Fruit fly (Drosophila melanogaster): ENCODE measurements around the gene Prosbeta3.

Prosbeta3 gene

DNA sequence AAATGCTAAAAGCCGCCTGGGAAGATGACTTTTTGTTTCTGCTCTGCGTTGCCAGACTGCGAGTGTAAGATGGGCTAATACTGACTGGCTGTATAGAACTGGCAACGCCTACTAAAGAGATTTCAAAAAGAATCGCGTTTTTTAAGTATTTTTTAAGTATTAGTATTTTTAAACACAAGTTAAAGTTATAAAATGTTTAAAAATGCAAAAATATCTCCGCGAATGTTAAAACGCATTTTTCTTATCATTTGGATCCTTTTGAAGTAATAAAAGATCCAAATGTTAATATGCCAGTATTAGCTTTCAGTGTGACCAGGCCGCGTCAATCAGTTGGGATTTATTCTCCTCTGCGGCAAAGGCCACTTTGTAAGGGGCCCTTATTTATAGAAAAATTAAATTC lies at the start of gene Prosbeta3, which contains the start of gene Iru:
Gene Prosbeta3, minus strand, starts transcription at position 98 of the 400 bp plus-strand sequence.
Gene Iru, plus strand, starts transcription at position 328 of the 400 bp plus-strand sequence.
- TF ChIP-seq sug (tag; optimal IDR thresholded peaks at IDR 0.05) (peak; percentile 35), wek (GFP tag; optimal IDR thresholded peaks at IDR 0.05) (no peak), ro (GFP tag; IDR thresholded peaks at IDR 0.05) (no peak), CG30020 (tag; optimal IDR thresholded peaks at IDR 0.05) (peak; percentile 47), lmd (GFP tag; IDR thresholded peaks at IDR 0.05) (no peak), CG14710 (tag; optimal IDR thresholded peaks at IDR 0.05) (peak; percentile 68), CG12391 (tag; optimal IDR thresholded peaks at IDR 0.05) (peak; percentile 12), CG2116 (GFP tag; optimal IDR thresholded peaks at IDR 0.05) (peak; percentile 27), CG13894 (tag; optimal IDR thresholded peaks at IDR 0.05) (peak; percentile 5), Stat92E (GFP tag; optimal IDR thresholded peaks at IDR 0.05) (peak in 1 of 3 experiments; percentile 13), Ets97D (GFP tag; optimal IDR thresholded peaks at IDR 0.05) (peak; percentile 45), nmo (GFP tag; optimal IDR thresholded peaks at IDR 0.05) (peak; percentile 66), CoRest (tag; optimal IDR thresholded peaks at IDR 0.05) (peak; percentile 38), CG3847 (GFP tag; IDR thresholded peaks at IDR 0.05) (peak; percentile 48; the same call in 1 of the 2 replicates), Sry-δ (GFP tag; optimal IDR thresholded peaks at IDR 0.05) (peak; percentile 24), ATbp (GFP tag; optimal IDR thresholded peaks at IDR 0.05) (no peak), CG10267 (tag; optimal IDR thresholded peaks at IDR 0.05) (peak; percentile 40), HmgZ (tag; optimal IDR thresholded peaks at IDR 0.05) (peak; percentile 59), nerfin-2 (GFP tag; IDR thresholded peaks at IDR 0.05; ENCODE audit: partially characterized antibody) (no peak), HLH3B (GFP tag; IDR thresholded peaks at IDR 0.05) (no peak), CG13287 (GFP tag; IDR thresholded peaks at IDR 0.05; ENCODE audit: partially characterized antibody) (no peak), pum (GFP tag; optimal IDR thresholded peaks at IDR 0.05) (no peak), Med (GFP tag) (peak; percentile 83), phol (tag; optimal IDR thresholded peaks at IDR 0.05) (peak; percentile 56), dpn (GFP tag; optimal IDR thresholded peaks at IDR 0.05) (peak in 1 of 2 experiments; percentile 1), lola (GFP tag; optimal IDR thresholded peaks at IDR 0.05) (no peak), Oaz (GFP tag; IDR thresholded peaks at IDR 0.05) (no peak), CG9437 (GFP tag; optimal IDR thresholded peaks at IDR 0.05) (no peak), CG1603 (tag; optimal IDR thresholded peaks at IDR 0.05) (peak; percentile 12), Pdp1 (GFP tag; optimal IDR thresholded peaks at IDR 0.05) (peak in 1 of 2 experiments; percentile 45), Ets65A (GFP tag) (peak; percentile 45), bab2 (GFP tag; optimal IDR thresholded peaks at IDR 0.05) (peak; percentile 32), Sin3A (optimal IDR thresholded peaks at IDR 0.05) (peak; percentile 90), ab (GFP tag; optimal IDR thresholded peaks at IDR 0.05) (no peak), unc-4 (GFP tag; IDR thresholded peaks at IDR 0.05; ENCODE audit: partially characterized antibody) (0 out of 2 replicates have a peak, but pooled peaks have one; percentile 28), Aef1 (GFP tag; IDR thresholded peaks at IDR 0.05) (no peak), Lhr (GFP tag; optimal IDR thresholded peaks at IDR 0.05) (peak; percentile 86), Myb (GFP tag; optimal IDR thresholded peaks at IDR 0.05) (peak; percentile 51), CG11696 (GFP tag; IDR thresholded peaks at IDR 0.05) (no peak), CG10366 (GFP tag; IDR thresholded peaks at IDR 0.05) (no peak), Elba2 (GFP tag; optimal IDR thresholded peaks at IDR 0.05) (peak; percentile 61), aop (GFP tag; IDR thresholded peaks at IDR 0.05) (no peak), grau (tag; optimal IDR thresholded peaks at IDR 0.05) (peak; percentile 8), CG12659 (GFP tag; optimal IDR thresholded peaks at IDR 0.05) (peak; percentile 81), Bteb2 (GFP tag; optimal IDR thresholded peaks at IDR 0.05) (no peak), CG33213 (GFP tag; optimal IDR thresholded peaks at IDR 0.05) (peak; percentile 61), tll (GFP tag; optimal IDR thresholded peaks at IDR 0.05) (peak in 1 of 2 experiments; percentile 85), CG15696 (tag; optimal IDR thresholded peaks at IDR 0.05) (no peak), Scr (GFP tag; IDR thresholded peaks at IDR 0.05; ENCODE audit: partially characterized antibody) (0 out of 2 replicates have a peak, but pooled peaks have one; percentile 7), CG12299 (tag; optimal IDR thresholded peaks at IDR 0.05) (peak; percentile 9)

All from whole organism, embryonic.